Worm (Caenorhabditis elegans) whole organism, young adult: Measurements from ENCODE around the gene pfs-2.

Experiments
- B0019.2 ChIP-seq: fragments of 200-800 bp; sonication (Bioruptor generic); conservative IDR thresholded peaks from 2 replicates; pipeline ENCODE4 v1.3.6; 2022; ENCODE audit warnings: missing genetic modification reagents, missing genetic modification characterization, missing compliant biosample characterization
- F22D6.2 ChIP-seq: sonication (generic microtip); optimal IDR thresholded peaks from 2 replicates; lab custom pipeline; 2016; ENCODE audit warnings: mild to moderate bottlenecking, missing genetic modification characterization, missing compliant biosample characterization
- F52B5.7 ChIP-seq: sonication (generic microtip); optimal IDR thresholded peaks from 2 replicates; lab custom pipeline; 2016; ENCODE audit warnings: mild to moderate bottlenecking, missing genetic modification characterization, missing compliant biosample characterization
- F57C9.4 ChIP-seq: sonication (generic microtip); optimal IDR thresholded peaks from 2 replicates; lab custom pipeline; 2017; ENCODE audit warnings: mild to moderate bottlenecking, missing genetic modification characterization, missing compliant biosample characterization
- K11D2.4 ChIP-seq: fragments of 200-800 bp; sonication (Bioruptor generic); IDR thresholded peaks from 2 replicates; pipeline ENCODE4 v1.3.6; 2022; ENCODE audit warnings: missing genetic modification reagents, missing genetic modification characterization, missing compliant biosample characterization
- T26A5.8 ChIP-seq: sonication (generic microtip); optimal IDR thresholded peaks from 2 replicates; lab custom pipeline; 2016; ENCODE audit warnings: missing genetic modification characterization, missing compliant biosample characterization
- Y53F4B.3 ChIP-seq: fragments of 200-800 bp; sonication (Bioruptor generic); IDR thresholded peaks from 2 replicates; pipeline ENCODE4 v1.3.6; 2022; ENCODE audit warnings: missing genetic modification reagents, missing genetic modification characterization, missing compliant biosample characterization
- Y67H2A.10 ChIP-seq: fragments of 200-800 bp; sonication (Bioruptor generic); conservative IDR thresholded peaks from 2 replicates; pipeline ENCODE4 v1.3.6; 2022; ENCODE audit warnings: missing genetic modification reagents, missing genetic modification characterization, missing compliant biosample characterization
- Y79H2A.3 ChIP-seq: fragments of 200-800 bp; sonication (Bioruptor generic); conservative IDR thresholded peaks from 2 replicates; pipeline ENCODE4 v1.3.6; 2022; ENCODE audit warnings: missing genetic modification reagents, missing genetic modification characterization, missing compliant biosample characterization
- ZK185.1 ChIP-seq: sonication (generic microtip); optimal IDR thresholded peaks from 2 replicates; lab custom pipeline; 2016; ENCODE audit warnings: mild to moderate bottlenecking, missing genetic modification characterization, missing compliant biosample characterization; ENCODE audit not compliant: poor library complexity, severe bottlenecking
- ama-1 ChIP-seq, 3 experiments: fragments of 150-350 bp in 1 of 3; sonication (generic microtip) in 2 of 3; optimal IDR thresholded peaks; 2 replicates each; lab custom pipeline; 2014 to 2018; ENCODE audit warnings: missing biosample characterization in 2 of 3, missing genetic modification characterization in 2 of 3, missing genetic modification reagents in 2 of 3
- bed-2 ChIP-seq: fragments of 200-800 bp; sonication (Bioruptor generic); IDR thresholded peaks from 2 replicates; pipeline ENCODE4 v1.3.6; 2022; ENCODE audit warnings: missing genetic modification reagents, missing genetic modification characterization, missing compliant biosample characterization
- cebp-1 ChIP-seq, 2 experiments: fragments of 200-800 bp in 1 of 2; sonication (Bioruptor generic) in 1 of 2; sonication (generic microtip) in 1 of 2; IDR thresholded peaks in 1 of 2; optimal IDR thresholded peaks in 1 of 2; 2 replicates each; pipeline versions ENCODE4 v1.3.6 to Lab custom; 2017 to 2022; ENCODE audit warnings: missing compliant biosample characterization in 2 of 2, missing genetic modification characterization in 2 of 2, mild to moderate bottlenecking in 1 of 2, missing genetic modification reagents in 1 of 2, moderate library complexity in 1 of 2
- ceh-27 ChIP-seq: fragments of 200-800 bp; sonication (Bioruptor generic); optimal IDR thresholded peaks from 2 replicates; lab custom pipeline; 2018; ENCODE audit warnings: mild to moderate bottlenecking, missing genetic modification characterization, moderate library complexity, missing compliant biosample characterization
- ceh-91 ChIP-seq: fragments of 200-800 bp; sonication (Bioruptor generic); IDR thresholded peaks from 2 replicates; pipeline ENCODE4 v1.3.6; 2022; ENCODE audit warnings: missing genetic modification reagents, missing genetic modification characterization, missing compliant biosample characterization
- die-1 ChIP-seq: sonication (generic microtip); optimal IDR thresholded peaks from 2 replicates; lab custom pipeline; 2016; ENCODE audit warnings: missing genotype, mild to moderate bottlenecking, missing genetic modification characterization, missing compliant biosample characterization
- dpff-1 ChIP-seq: sonication (generic microtip); optimal IDR thresholded peaks from 2 replicates; lab custom pipeline; 2017; ENCODE audit warnings: mild to moderate bottlenecking, missing genetic modification characterization, missing compliant biosample characterization
- dpl-1 ChIP-seq: fragments of 150-350 bp; optimal IDR thresholded peaks from 2 replicates; lab custom pipeline; 2014; ENCODE audit warnings: missing biosample characterization, missing genetic modification reagents, missing genetic modification characterization
- hlh-26 ChIP-seq: fragments of 200-800 bp; sonication (Bioruptor generic); conservative IDR thresholded peaks from 2 replicates; pipeline ENCODE4 v1.3.6; 2022; ENCODE audit warnings: missing genetic modification reagents, missing genetic modification characterization, missing compliant biosample characterization
- hmg-1.2 ChIP-seq: fragments of 200-800 bp; sonication (Bioruptor generic); IDR thresholded peaks from 2 replicates; pipeline ENCODE4 v1.3.6; 2022; ENCODE audit warnings: missing genetic modification reagents, missing genetic modification characterization, missing compliant biosample characterization
- hrde-1 ChIP-seq: sonication (generic microtip); optimal IDR thresholded peaks from 2 replicates; lab custom pipeline; 2016; ENCODE audit warnings: missing genetic modification characterization, mild to moderate bottlenecking, missing compliant biosample characterization, moderate library complexity, missing genotype, missing genetic modification reagents, borderline replicate concordance
- let-607 ChIP-seq, 2 experiments: fragments of 200-800 bp in 1 of 2; sonication (Bioruptor generic) in 1 of 2; sonication (generic microtip) in 1 of 2; optimal IDR thresholded peaks; 2 replicates each; lab custom pipeline; 2016 to 2018; ENCODE audit warnings: mild to moderate bottlenecking in 2 of 2, missing compliant biosample characterization in 2 of 2, missing genetic modification characterization in 2 of 2, moderate library complexity in 2 of 2, missing genotype in 1 of 2
- lsl-1 ChIP-seq: fragments of 200-800 bp; sonication (Bioruptor generic); optimal IDR thresholded peaks from 2 replicates; lab custom pipeline; 2018; ENCODE audit warnings: mild to moderate bottlenecking, missing genetic modification characterization, moderate library complexity, missing compliant biosample characterization
- madf-10 ChIP-seq: sonication (generic microtip); optimal IDR thresholded peaks from 2 replicates; lab custom pipeline; 2016; ENCODE audit warnings: mild to moderate bottlenecking, missing genetic modification characterization, missing compliant biosample characterization
- madf-3 ChIP-seq: fragments of 200-800 bp; sonication (Bioruptor generic); IDR thresholded peaks from 2 replicates; pipeline ENCODE4 v1.3.6; 2022; ENCODE audit warnings: missing genetic modification reagents, missing genetic modification characterization, missing compliant biosample characterization
- madf-6 ChIP-seq: fragments of 200-800 bp; sonication (Bioruptor generic); IDR thresholded peaks from 2 replicates; pipeline ENCODE4 v1.3.6; 2022; ENCODE audit warnings: missing genetic modification reagents, missing genetic modification characterization, missing compliant biosample characterization
- madf-8 ChIP-seq: fragments of 200-800 bp; sonication (Bioruptor generic); conservative IDR thresholded peaks from 2 replicates; pipeline ENCODE4 v1.3.6; 2022; ENCODE audit warnings: missing genetic modification reagents, missing genetic modification characterization, missing compliant biosample characterization
- mxl-1 ChIP-seq: sonication (generic microtip); optimal IDR thresholded peaks from 2 replicates; lab custom pipeline; 2016; ENCODE audit warnings: missing genetic modification characterization, missing compliant biosample characterization
- nfya-1 ChIP-seq: sonication (generic microtip); optimal IDR thresholded peaks from 2 replicates; lab custom pipeline; 2017; ENCODE audit warnings: antibody characterized with exemption, missing compliant biosample characterization, missing genetic modification characterization, borderline replicate concordance; ENCODE audit not compliant: insufficient read depth
- nhr-120 ChIP-seq: fragments of 200-800 bp; sonication (Bioruptor generic); IDR thresholded peaks from 2 replicates; pipeline ENCODE4 v1.3.6; 2022; ENCODE audit warnings: missing genetic modification characterization, missing compliant biosample characterization
- nhr-80 ChIP-seq: sonication (generic microtip); optimal IDR thresholded peaks from 2 replicates; lab custom pipeline; 2016; ENCODE audit warnings: missing genetic modification characterization, missing compliant biosample characterization
- nhr-90 ChIP-seq: sonication (generic microtip); optimal IDR thresholded peaks from 2 replicates; lab custom pipeline; 2016; ENCODE audit warnings: missing genotype, mild to moderate bottlenecking, missing genetic modification characterization, missing compliant biosample characterization
- rcor-1 ChIP-seq: fragments of 200-800 bp; sonication (Bioruptor generic); IDR thresholded peaks from 2 replicates; pipeline ENCODE4 v1.3.6; 2022; ENCODE audit warnings: missing genetic modification reagents, missing genetic modification characterization, missing compliant biosample characterization
- repo-1 ChIP-seq: sonication (generic microtip); optimal IDR thresholded peaks from 2 replicates; lab custom pipeline; 2017; ENCODE audit warnings: mild to moderate bottlenecking, missing genetic modification characterization, missing compliant biosample characterization
- rpc-1 ChIP-seq, 2 experiments: fragments of 150-350 bp in 1 of 2; sonication (generic microtip) in 1 of 2; optimal IDR thresholded peaks; 2 replicates each; lab custom pipeline; 2014 to 2018; ENCODE audit warnings: missing biosample characterization in 1 of 2, missing genetic modification characterization in 1 of 2, missing genetic modification reagents in 1 of 2, missing genotype in 1 of 2
- snpc-1.1 ChIP-seq: sonication (generic microtip); optimal IDR thresholded peaks from 2 replicates; lab custom pipeline; 2017; ENCODE audit warnings: missing genetic modification characterization, mild to moderate bottlenecking, missing compliant biosample characterization, antibody characterized with exemption, moderate library complexity, missing genotype, missing genetic modification reagents; ENCODE audit not compliant: insufficient read depth
- snpc-1.3 ChIP-seq: sonication (generic microtip); optimal IDR thresholded peaks from 2 replicates; lab custom pipeline; 2017; ENCODE audit warnings: missing genetic modification characterization, mild to moderate bottlenecking, missing compliant biosample characterization, antibody characterized with exemption, moderate library complexity, missing genotype, missing genetic modification reagents; ENCODE audit not compliant: insufficient read depth
- sptf-2 ChIP-seq: fragments of 200-800 bp; sonication (Bioruptor generic); optimal IDR thresholded peaks from 2 replicates; lab custom pipeline; 2018; ENCODE audit warnings: mild to moderate bottlenecking, missing genetic modification characterization, missing compliant biosample characterization
- tbp1 ChIP-seq: fragments of 200-800 bp; sonication (Bioruptor generic); optimal IDR thresholded peaks from 2 replicates; lab custom pipeline; 2018; ENCODE audit warnings: mild to moderate bottlenecking, missing genetic modification characterization, missing compliant biosample characterization
- tbx-9 ChIP-seq: sonication (generic microtip); optimal IDR thresholded peaks from 2 replicates; lab custom pipeline; 2016; ENCODE audit warnings: borderline replicate concordance, missing genetic modification characterization, inconsistent platforms, missing compliant biosample characterization
- unc-130 ChIP-seq: sonication (generic microtip); optimal IDR thresholded peaks from 2 replicates; lab custom pipeline; 2016; ENCODE audit warnings: missing genetic modification reagents, missing genetic modification characterization, missing compliant biosample characterization
- unc-62 ChIP-seq: fragments of 150-350 bp; optimal IDR thresholded peaks from 2 replicates; lab custom pipeline; 2014; ENCODE audit warnings: missing biosample characterization, missing genetic modification reagents, missing genetic modification characterization
- xnd-1 ChIP-seq: sonication (generic microtip); optimal IDR thresholded peaks from 2 replicates; lab custom pipeline; 2016; ENCODE audit warnings: missing genotype, missing genetic modification reagents, missing genetic modification characterization, missing compliant biosample characterization
- zim-3 ChIP-seq: sonication (generic microtip); optimal IDR thresholded peaks from 2 replicates; lab custom pipeline; 2017; ENCODE audit warnings: mild to moderate bottlenecking, missing genetic modification characterization, moderate library complexity, missing compliant biosample characterization
- ztf-22 ChIP-seq: fragments of 200-800 bp; sonication (Bioruptor generic); optimal IDR thresholded peaks from 2 replicates; lab custom pipeline; 2018; ENCODE audit warnings: mild to moderate bottlenecking, missing genetic modification characterization, moderate library complexity, missing compliant biosample characterization

pfs-2 gene

DNA sequence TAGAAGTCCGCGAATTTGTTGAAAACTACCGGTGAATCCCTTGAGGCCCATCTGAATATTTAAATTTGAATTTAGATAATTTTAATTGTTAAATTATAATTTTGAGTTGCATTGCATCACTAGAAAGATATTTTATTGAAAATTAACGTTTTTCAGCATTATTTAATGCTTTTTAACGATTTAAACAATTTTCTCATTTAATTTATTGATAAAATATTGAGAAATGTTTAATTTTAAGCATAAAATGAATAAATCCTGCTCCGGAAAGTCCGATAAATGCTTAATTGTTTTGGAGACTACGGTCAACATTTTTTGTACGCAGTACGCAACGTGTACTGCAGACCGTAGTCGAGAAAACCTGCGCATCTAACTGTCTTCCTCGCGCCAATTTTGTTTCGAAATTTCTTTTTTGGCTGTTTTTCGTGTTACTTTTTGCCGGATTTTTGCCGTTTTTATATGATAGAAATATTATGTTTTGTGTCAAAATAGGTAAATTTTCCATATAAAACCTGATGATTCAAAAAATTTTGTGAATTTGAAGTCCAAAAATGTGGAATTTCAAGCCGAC is 8.7 kb upstream of the pfs-2 start, which contains the start of the genes Y54G11A.17, lin-7 and elof-1 (continued):
- TF ChIP-seq dpff-1 (tag; lab: Kevin White, UChicago) (no peak), die-1 (tag; lab: Kevin White, UChicago) (no peak), mxl-1 (tag; lab: Kevin White, UChicago) (no peak), lsl-1 (GFP tag; lab: Kevin White, UChicago) (peak; percentile 97), nhr-120 (GFP tag; lab: Robert Waterston, UW) (no peak), zim-3 (tag; lab: Kevin White, UChicago) (no peak), madf-10 (peak; percentile 5), let-607 (tag; optimal IDR thresholded peaks at IDR 0.05; lab: Kevin White, UChicago) (no peak), nhr-90 (no peak), hrde-1 (tag; lab: Kevin White, UChicago) (no peak), rcor-1 (GFP tag; lab: Robert Waterston, UW) (peak; percentile 55; the same call in 1 of the 2 replicates), madf-6 (peak; percentile 75), tbp1 (peak; percentile 68), ceh-27 (GFP tag; lab: Kevin White, UChicago) (peak; percentile 82), snpc-1.1 (tag; lab: Kevin White, UChicago) (peak; percentile 25), unc-130 (GFP tag; lab: Kevin White, UChicago) (peak; percentile 7), ZK185.1 (peak; percentile 40), unc-62 (GFP tag; lab: Kevin White, UChicago) (no peak), Y67H2A.10 (peak; percentile 77; the same call in 1 of the 2 replicates), snpc-1.3 (tag; lab: Kevin White, UChicago) (peak; percentile 67)

- TF ChIP-seq repo-1 (tag; lab: Kevin White, UChicago) (peak; percentile 71), madf-8 (no peak), nfya-1 (no peak), F57C9.4 (peak; percentile 17), madf-3 (GFP tag; lab: Robert Waterston, UW) (peak; percentile 78; the same call in 1 of the 2 replicates), rpc-1 (optimal IDR thresholded peaks at IDR 0.05; lab: Kevin White, UChicago) (no peak), rpc-1 (tag; optimal IDR thresholded peaks at IDR 0.05; lab: Kevin White, UChicago) (no peak), sptf-2 (GFP tag; lab: Kevin White, UChicago) (no peak), ama-1 (optimal IDR thresholded peaks at IDR 0.05; lab: Kevin White, UChicago) (no peak), ama-1 (GFP tag; optimal IDR thresholded peaks at IDR 0.05; lab: Kevin White, UChicago) (peak in 1 of 2 experiments; percentile 75), xnd-1 (tag; lab: Kevin White, UChicago) (peak; percentile 40), K11D2.4 (no peak), cebp-1 (GFP tag; IDR thresholded peaks at IDR 0.05; lab: Robert Waterston, UW) (no peak), cebp-1 (tag; optimal IDR thresholded peaks at IDR 0.05; lab: Kevin White, UChicago) (peak; percentile 71), ztf-22 (GFP tag; lab: Kevin White, UChicago) (no peak), F52B5.7 (tag; lab: Kevin White, UChicago) (peak; percentile 39), Y53F4B.3 (no peak), Y79H2A.3 (GFP tag; lab: Robert Waterston, UW) (0 out of 2 replicates have a peak, but pooled peaks have one; percentile 32), ceh-91 (GFP tag; lab: Robert Waterston, UW) (no peak), unc-130 (GFP tag; lab: Kevin White, UChicago) (no peak), madf-10 (no peak), hmg-1.2 (GFP tag; lab: Robert Waterston, UW) (peak; percentile 25; the same call in 1 of the 2 replicates), nhr-80 (no peak), F22D6.2 (tag; lab: Kevin White, UChicago) (no peak), tbx-9 (tag; lab: Kevin White, UChicago) (peak; percentile 36), hlh-26 (GFP tag; lab: Robert Waterston, UW) (no peak), dpl-1 (GFP tag; lab: Kevin White, UChicago) (no peak), rcor-1 (GFP tag; lab: Robert Waterston, UW) (peak; percentile 55), T26A5.8 (tag; lab: Kevin White, UChicago) (peak; percentile 4), B0019.2 (GFP tag; lab: Robert Waterston, UW) (no peak), bed-2 (no peak)
Observed at ce11 chrII:14350768-14351167, 7.4 kb upstream of the pfs-2 start.
